Fruit fly (Drosophila melanogaster) whole organism: ENCODE data around the gene Golgin84.

Experiments
- CG8478 ChIP-seq: fragments of >200 bp; optimal IDR thresholded peaks from 2 replicates; lab custom pipeline; 2018; ENCODE audit warnings: inconsistent platforms
- Dll ChIP-seq: fragments of >200 bp; optimal IDR thresholded peaks from 2 replicates; lab custom pipeline; 2017
- EcR ChIP-seq, 2 experiments: fragments of >200 bp; optimal IDR thresholded peaks; 2 replicates each; lab custom pipeline; 2017; ENCODE audit warnings: missing biosample characterization in 2 of 2, missing genetic modification characterization in 2 of 2, missing genetic modification reagents in 2 of 2
- pan ChIP-seq: fragments of >200 bp; optimal IDR thresholded peaks from 2 replicates; lab custom pipeline; 2017
- usp ChIP-seq: fragments of >200 bp; optimal IDR thresholded peaks from 2 replicates; lab custom pipeline; 2017; ENCODE audit warnings: missing biosample characterization, missing genetic modification characterization, mixed read lengths

dm6 chr3R:24333182-24333808, 24.4 kb downstream of the Golgin84 start, which contains the start of the genes Rrp5 and Dis3:
- no peak for TF ChIP-seq CG8478 (lab: Kevin White, UChicago)
- no peak for TF ChIP-seq pan (lab: Kevin White, UChicago)
- TF ChIP-seq usp (GFP tag; lab: Kevin White, UChicago), result no peak
- TF ChIP-seq EcR (GFP tag; optimal IDR thresholded peaks at IDR 0.05; lab: Kevin White, UChicago), result no peak
- no peak for TF ChIP-seq Dll (lab: Kevin White, UChicago)
